Worm (Caenorhabditis elegans) whole organism, early embryonic: ENCODE results near the gene mif-1.

ENCODE experiments used
- aly-1 ChIP-seq: sonication (generic microtip); optimal IDR thresholded peaks from 2 replicates; lab custom pipeline; 2016; ENCODE audit warnings: missing genetic modification characterization, missing compliant biosample characterization
- flt-1 ChIP-seq: fragments of 200-800 bp; sonication (Bioruptor generic); IDR thresholded peaks from 2 replicates; pipeline ENCODE4 v1.3.6; 2022; ENCODE audit warnings: missing genetic modification characterization, missing compliant biosample characterization
- sea-1 ChIP-seq: fragments of 200-800 bp; sonication (Bioruptor generic); conservative IDR thresholded peaks from 2 replicates; pipeline ENCODE4 v1.3.6; 2022; ENCODE audit warnings: missing genetic modification characterization, missing compliant biosample characterization

DNA sequence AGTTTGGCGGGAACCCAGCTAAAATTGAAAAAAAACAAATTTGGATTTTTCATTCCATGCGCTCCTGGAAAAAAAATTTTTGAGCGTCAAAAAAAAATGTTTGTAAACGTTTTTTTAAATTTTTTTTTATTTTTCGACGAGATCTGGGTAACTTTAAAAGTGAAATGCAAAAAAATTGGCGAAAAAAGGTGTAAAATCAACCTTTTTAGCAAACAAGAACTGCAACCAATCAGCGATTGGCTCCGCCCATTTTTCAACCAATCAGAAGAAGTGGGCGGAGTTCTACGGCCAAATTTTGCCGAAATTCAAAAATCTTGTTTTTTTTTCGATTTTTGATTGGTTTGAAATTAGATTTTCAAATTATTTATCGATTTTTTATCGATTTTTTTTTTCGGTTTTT, 47.6 kb downstream of the mif-1 start:
- TF ChIP-seq sea-1 (GFP tag; lab: Robert Waterston, UW) = no peak
- no peak for TF ChIP-seq aly-1 (tag; lab: Kevin White, UChicago)
- no peak for TF ChIP-seq flt-1 (GFP tag; lab: Robert Waterston, UW)
